Worm (Caenorhabditis elegans): Measurements from ENCODE around the gene dod-3.

Gene dod-3

ce11 chrV:2702883-2703282 lies 28.0 kb downstream of the dod-3 start:
- TF ChIP-seq mcd-1 (GFP tag; IDR thresholded peaks at IDR 0.05) (0 out of 2 replicates have a peak, but pooled peaks have one; percentile 10), egl-44 (GFP tag; IDR thresholded peaks at IDR 0.05) (no peak), madf-3 (GFP tag; IDR thresholded peaks at IDR 0.05) (0 out of 2 replicates have a peak, but pooled peaks have one; percentile 9), hlh-26 (GFP tag; conservative IDR thresholded peaks at IDR 0.05) (no peak), zfh-2 (GFP tag; conservative IDR thresholded peaks at IDR 0.05) (peak; percentile 73)

ce11 chrV:2698826-2699225 lies 32.1 kb downstream of the dod-3 start, which contains the start of gene nuo-5:
nuo-5 (plus strand) TSS chrV:2698972.
- TF ChIP-seq F52B5.7 (tag; optimal IDR thresholded peaks at IDR 0.05) (peak; percentile 50), F55B11.4 (tag; optimal IDR thresholded peaks at IDR 0.05; ENCODE audit: borderline replicate concordance, insufficient read depth) (no peak), B0336.3 (GFP tag; IDR thresholded peaks at IDR 0.05) (0 out of 2 replicates have a peak, but pooled peaks have one; percentile 46), lin-40 (tag; optimal IDR thresholded peaks at IDR 0.05) (no peak), athp-1 (tag; optimal IDR thresholded peaks at IDR 0.05) (peak; percentile 31), ceh-58 (GFP tag; IDR thresholded peaks at IDR 0.05) (no peak), atf-7 (tag; optimal IDR thresholded peaks at IDR 0.05) (no peak), madf-6 (GFP tag; IDR thresholded peaks at IDR 0.05) (peak; percentile 32; the same call in 1 of the 2 replicates), attf-6 (GFP tag; IDR thresholded peaks at IDR 0.05) (no peak), ztf-22 (GFP tag; optimal IDR thresholded peaks at IDR 0.05) (no peak), rcor-1 (GFP tag; IDR thresholded peaks at IDR 0.05) (no peak), Y53G8AR.9 (GFP tag; conservative IDR thresholded peaks at IDR 0.05) (0 out of 2 replicates have a peak, but pooled peaks have one; percentile 33), nhr-120 (GFP tag; IDR thresholded peaks at IDR 0.05) (0 out of 2 replicates have a peak, but pooled peaks have one; percentile 37), mcd-1 (GFP tag; IDR thresholded peaks at IDR 0.05) (peak; percentile 51), lin-54 (GFP tag; optimal IDR thresholded peaks at IDR 0.05) (peak; percentile 7), snpc-1.3 (tag; optimal IDR thresholded peaks at IDR 0.05; ENCODE audit: insufficient read depth) (no peak), F39B2.1 (GFP tag; IDR thresholded peaks at IDR 0.05) (no peak)

ce11 chrV:2697693-2698092 lies 33.2 kb downstream of the dod-3 start:
- TF ChIP-seq rpc-1 (optimal IDR thresholded peaks at IDR 0.05) (no peak), rpc-1 (tag; optimal IDR thresholded peaks at IDR 0.05) (no peak), egrh-3 (GFP tag; IDR thresholded peaks at IDR 0.05) (0 out of 2 replicates have a peak, but pooled peaks have one; percentile 15), lin-35 (GFP tag; optimal IDR thresholded peaks at IDR 0.05) (no peak), sdz-38 (tag; optimal IDR thresholded peaks at IDR 0.05) (no peak), hlh-12 (tag; optimal IDR thresholded peaks at IDR 0.05) (no peak), dpff-1 (tag; optimal IDR thresholded peaks at IDR 0.05) (no peak), sea-2 (GFP tag; IDR thresholded peaks at IDR 0.05) (no peak), lsl-1 (GFP tag; optimal IDR thresholded peaks at IDR 0.05) (peak; percentile 1), snpc-4 (GFP tag; optimal IDR thresholded peaks at IDR 0.05) (peak; percentile 14), snpc-4 (tag; optimal IDR thresholded peaks at IDR 0.05) (no peak), mcd-1 (GFP tag; IDR thresholded peaks at IDR 0.05) (peak; percentile 46; the same call in 1 of the 2 replicates), ztf-6 (GFP tag; IDR thresholded peaks at IDR 0.05) (no peak), F23B12.7 (tag; optimal IDR thresholded peaks at IDR 0.05; ENCODE audit: insufficient read depth) (peak; percentile 31), ceh-100 (GFP tag; IDR thresholded peaks at IDR 0.05) (no peak), madf-6 (GFP tag; IDR thresholded peaks at IDR 0.05) (0 out of 2 replicates have a peak, but pooled peaks have one; percentile 16), cebp-1 (GFP tag; IDR thresholded peaks at IDR 0.05) (peak; percentile 63; the same call in 1 of the 2 replicates), cebp-1 (tag; optimal IDR thresholded peaks at IDR 0.05) (peak; percentile 94), zim-3 (tag; optimal IDR thresholded peaks at IDR 0.05) (no peak), F22D6.2 (tag; optimal IDR thresholded peaks at IDR 0.05) (no peak), fkh-3 (tag; optimal IDR thresholded peaks at IDR 0.05) (no peak), ceh-27 (GFP tag; optimal IDR thresholded peaks at IDR 0.05) (no peak), F10E7.11 (tag; optimal IDR thresholded peaks at IDR 0.05) (no peak), madf-10 (tag; optimal IDR thresholded peaks at IDR 0.05) (peak; percentile 3), bed-1 (GFP tag; IDR thresholded peaks at IDR 0.05) (no peak), ztf-25 (GFP tag; IDR thresholded peaks at IDR 0.05) (no peak), unc-130 (GFP tag; optimal IDR thresholded peaks at IDR 0.05) (no peak), nhr-120 (GFP tag; IDR thresholded peaks at IDR 0.05) (no peak)
